Fruit fly (Drosophila melanogaster): ENCODE data around the gene CG13021.

dm6 chrX:3558372-3558771 is 44.3 kb downstream of the CG13021 start:
- TF ChIP-seq salr (GFP tag; optimal IDR thresholded peaks at IDR 0.05) = no peak
- no peak for TF ChIP-seq Lpt (GFP tag; optimal IDR thresholded peaks at IDR 0.05)
- TF ChIP-seq CG16779 (tag; optimal IDR thresholded peaks at IDR 0.05) = no peak
- no peak for TF ChIP-seq Gug (GFP tag; IDR thresholded peaks at IDR 0.05)
- no peak for TF ChIP-seq achi (GFP tag; optimal IDR thresholded peaks at IDR 0.05)
